Fruit fly (Drosophila melanogaster) whole organism, adult: ENCODE measurements around the gene RabGGTb.

Source experiments
- CG11617 ChIP-seq: fragments of 200-800 bp; sonication (Bioruptor generic); optimal IDR thresholded peaks from 2 replicates; lab custom pipeline; 2017; ENCODE audit warnings: mild to moderate bottlenecking, missing biosample characterization, missing genetic modification reagents, missing genetic modification characterization
- CG12768 ChIP-seq: fragments of 200-800 bp; sonication (Bioruptor generic); optimal IDR thresholded peaks from 2 replicates; lab custom pipeline; 2017; ENCODE audit warnings: missing biosample characterization, missing genetic modification characterization, mild to moderate bottlenecking, moderate library complexity, missing genetic modification reagents
- CG14711 ChIP-seq: fragments of 200-800 bp; sonication (Bioruptor generic); optimal IDR thresholded peaks from 2 replicates; lab custom pipeline; 2018; ENCODE audit warnings: missing biosample characterization, mild to moderate bottlenecking, missing genetic modification characterization, moderate library complexity
- CG1620 ChIP-seq: fragments of 200-800 bp; sonication (Bioruptor generic); optimal IDR thresholded peaks from 2 replicates; lab custom pipeline; 2016; ENCODE audit warnings: missing biosample characterization, missing genetic modification characterization
- CG33017 ChIP-seq: fragments of 200-800 bp; sonication (Bioruptor generic); optimal IDR thresholded peaks from 2 replicates; lab custom pipeline; 2018; ENCODE audit warnings: missing biosample characterization, mild to moderate bottlenecking, missing genetic modification characterization, moderate library complexity
- CG5204 ChIP-seq: fragments of 200-800 bp; sonication (Bioruptor generic); optimal IDR thresholded peaks from 2 replicates; lab custom pipeline; 2016; ENCODE audit warnings: missing biosample characterization, missing genetic modification characterization
- CG7045 ChIP-seq: fragments of 200-800 bp; sonication (Bioruptor generic); optimal IDR thresholded peaks from 2 replicates; lab custom pipeline; 2017; ENCODE audit warnings: missing biosample characterization, mild to moderate bottlenecking, missing genetic modification characterization
- CG7101 ChIP-seq: fragments of 200-800 bp; sonication (Bioruptor generic); optimal IDR thresholded peaks from 2 replicates; lab custom pipeline; 2018; ENCODE audit warnings: missing biosample characterization, mild to moderate bottlenecking, missing genetic modification characterization, moderate library complexity
- Clk ChIP-seq: fragments of 200-800 bp; sonication (Bioruptor generic); optimal IDR thresholded peaks from 2 replicates; lab custom pipeline; 2017; ENCODE audit warnings: missing biosample characterization, missing genetic modification characterization
- Crg-1 ChIP-seq: fragments of 200-800 bp; sonication (Bioruptor generic); optimal IDR thresholded peaks from 2 replicates; lab custom pipeline; 2016; ENCODE audit warnings: missing biosample characterization, missing genetic modification characterization
- Hr96 ChIP-seq: fragments of 200-800 bp; sonication (Bioruptor generic); optimal IDR thresholded peaks from 2 replicates; lab custom pipeline; 2016; ENCODE audit warnings: missing biosample characterization, missing genetic modification characterization
- Mnt ChIP-seq: fragments of 200-800 bp; sonication (Bioruptor generic); optimal IDR thresholded peaks from 2 replicates; lab custom pipeline; 2016; ENCODE audit warnings: missing biosample characterization, mild to moderate bottlenecking, missing genetic modification characterization
- bab1 ChIP-seq: fragments of 200-800 bp; sonication (Bioruptor generic); optimal IDR thresholded peaks from 3 replicates; lab custom pipeline; 2019; ENCODE audit warnings: missing biosample characterization, mild to moderate bottlenecking, missing genetic modification characterization, moderate library complexity
- cic ChIP-seq: fragments of 200-800 bp; sonication (Bioruptor generic); optimal IDR thresholded peaks from 2 replicates; lab custom pipeline; 2017; ENCODE audit warnings: missing biosample characterization, mild to moderate bottlenecking, missing genetic modification characterization, moderate library complexity
- cnc ChIP-seq, 2 experiments: fragments of >200 bp; optimal IDR thresholded peaks; 2 replicates each; lab custom pipeline; 2017
- kay ChIP-seq: fragments of 200-800 bp; sonication (Bioruptor generic); peaks from one replicate; lab custom pipeline; 2016; ENCODE audit warnings: missing biosample characterization, missing genetic modification characterization, borderline replicate concordance
- ovo ChIP-seq: fragments of 200-800 bp; sonication (Bioruptor generic); optimal IDR thresholded peaks from 2 replicates; lab custom pipeline; 2016; ENCODE audit warnings: missing biosample characterization, missing genetic modification characterization
- pad ChIP-seq: fragments of 200-800 bp; sonication (Bioruptor generic); optimal IDR thresholded peaks from 3 replicates; lab custom pipeline; 2017; ENCODE audit warnings: missing biosample characterization, missing genetic modification characterization, mild to moderate bottlenecking, moderate library complexity, missing genetic modification reagents
- tj ChIP-seq: fragments of 200-800 bp; sonication (Bioruptor generic); optimal IDR thresholded peaks from 3 replicates; lab custom pipeline; 2017; ENCODE audit warnings: missing biosample characterization, mild to moderate bottlenecking, missing genetic modification characterization, moderate library complexity
- toe ChIP-seq: fragments of 200-800 bp; sonication (Bioruptor generic); optimal IDR thresholded peaks from 2 replicates; lab custom pipeline; 2016; ENCODE audit warnings: missing biosample characterization, missing genetic modification characterization

Gene RabGGTb

DNA sequence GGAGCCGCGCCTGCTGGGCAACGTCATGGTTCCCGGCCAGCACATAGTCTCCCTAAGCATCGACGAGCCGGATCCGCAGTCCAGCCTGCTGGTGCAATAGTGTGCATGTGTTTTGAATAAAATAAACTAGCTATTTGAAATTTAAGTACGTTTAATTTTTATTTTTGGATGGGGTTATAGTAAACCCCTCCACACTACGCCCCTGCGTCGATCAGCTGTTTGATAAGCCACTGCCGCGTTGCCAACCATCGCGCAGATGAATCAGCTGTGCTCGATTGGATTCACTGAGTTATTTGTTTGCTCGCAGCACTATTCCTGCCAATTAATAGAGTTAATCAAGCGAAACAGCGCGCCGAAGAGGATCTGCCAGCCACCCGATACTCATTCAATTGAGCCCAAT lies at the start of gene RabGGTb:
Gene RabGGTb (plus strand): TSS at position 254 of the 400 bp plus-strand sequence.
- peak; percentile 28 for TF ChIP-seq toe (GFP tag; lab: Kevin White, UChicago)
- TF ChIP-seq cic: peak; percentile 53
- peak; percentile 44 for TF ChIP-seq CG7045 (GFP tag; lab: Kevin White, UChicago)
- TF ChIP-seq CG14711: no peak
- TF ChIP-seq pad (GFP tag; lab: Kevin White, UChicago): peak; percentile 4
- TF ChIP-seq CG12768 (GFP tag; lab: Kevin White, UChicago): peak; percentile 59
- peak; percentile 48 for TF ChIP-seq CG1620 (GFP tag; lab: Kevin White, UChicago)
- no peak for TF ChIP-seq ovo (GFP tag; lab: Kevin White, UChicago)
- no peak for TF ChIP-seq kay (GFP tag; lab: Kevin White, UChicago)
- no peak for TF ChIP-seq cnc (optimal IDR thresholded peaks at IDR 0.05; lab: Kevin White, UChicago)
- peak; percentile 75 for TF ChIP-seq bab1 (GFP tag; lab: Kevin White, UChicago)
- TF ChIP-seq Crg-1 (GFP tag; lab: Kevin White, UChicago): peak; percentile 25
- peak; percentile 22 for TF ChIP-seq CG11617
- TF ChIP-seq CG33017 (tag; lab: Kevin White, UChicago): peak; percentile 46
- TF ChIP-seq CG5204 (GFP tag; lab: Kevin White, UChicago): no peak
- peak; percentile 55 for TF ChIP-seq Mnt (GFP tag; lab: Kevin White, UChicago)
- TF ChIP-seq CG7101 (tag; lab: Kevin White, UChicago): peak; percentile 51
- TF ChIP-seq tj (GFP tag; lab: Kevin White, UChicago): peak; percentile 11
- TF ChIP-seq Clk (GFP tag; lab: Kevin White, UChicago): peak; percentile 46
- TF ChIP-seq Hr96 (GFP tag; lab: Kevin White, UChicago): peak; percentile 27

DNA sequence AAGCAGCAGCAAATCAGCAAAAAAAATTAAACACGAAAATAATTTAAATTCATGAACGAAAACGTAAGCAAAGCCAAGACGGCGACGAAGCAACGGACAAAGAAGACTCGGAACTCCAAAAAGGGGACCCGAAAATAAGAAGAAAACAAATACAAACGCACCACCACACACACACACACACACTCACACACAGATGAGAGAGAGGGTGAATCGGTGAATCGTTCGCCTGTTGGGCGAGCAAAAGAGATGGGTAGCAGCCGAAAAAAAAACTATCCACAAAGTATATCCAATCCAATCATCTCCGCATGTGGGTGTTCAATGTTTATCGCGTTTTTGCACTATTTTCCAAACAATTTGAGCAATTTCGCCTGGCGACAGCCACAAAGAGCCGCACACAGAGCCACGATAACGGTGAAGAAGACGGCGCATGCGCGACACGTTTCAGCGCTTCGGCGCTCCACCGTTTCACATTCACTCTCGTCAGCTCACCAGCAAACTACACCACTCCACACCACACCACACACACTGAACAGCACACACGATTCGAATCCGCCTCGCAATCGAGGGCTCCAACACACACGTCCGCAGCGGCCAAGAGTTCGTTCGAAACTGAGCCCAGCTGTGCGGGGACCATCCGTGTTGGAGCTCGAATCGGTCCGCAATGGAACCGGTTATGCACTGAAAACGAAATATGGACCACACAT lies 49.1 kb upstream of the RabGGTb start, which contains the start of gene Duox:
Gene Duox (minus strand): TSS at position 612 of the 704 bp plus-strand sequence.
- TF ChIP-seq Clk (GFP tag; lab: Kevin White, UChicago): no peak
- TF ChIP-seq toe (GFP tag; lab: Kevin White, UChicago): no peak
- no peak for TF ChIP-seq cic
- no peak for TF ChIP-seq CG7101 (tag; lab: Kevin White, UChicago)
- no peak for TF ChIP-seq kay (GFP tag; lab: Kevin White, UChicago)
- no peak for TF ChIP-seq tj (GFP tag; lab: Kevin White, UChicago)
- TF ChIP-seq Mnt (GFP tag; lab: Kevin White, UChicago): no peak
- TF ChIP-seq CG33017 (tag; lab: Kevin White, UChicago): no peak
- TF ChIP-seq ovo (GFP tag; lab: Kevin White, UChicago): peak; percentile 13
- no peak for TF ChIP-seq bab1 (GFP tag; lab: Kevin White, UChicago)
- TF ChIP-seq CG1620 (GFP tag; lab: Kevin White, UChicago): no peak
- no peak for TF ChIP-seq CG12768 (GFP tag; lab: Kevin White, UChicago)
- TF ChIP-seq CG11617: no peak
- peak; percentile 18 for TF ChIP-seq pad (GFP tag; lab: Kevin White, UChicago)
- no peak for TF ChIP-seq CG5204 (GFP tag; lab: Kevin White, UChicago)
- TF ChIP-seq Hr96 (GFP tag; lab: Kevin White, UChicago): no peak

DNA sequence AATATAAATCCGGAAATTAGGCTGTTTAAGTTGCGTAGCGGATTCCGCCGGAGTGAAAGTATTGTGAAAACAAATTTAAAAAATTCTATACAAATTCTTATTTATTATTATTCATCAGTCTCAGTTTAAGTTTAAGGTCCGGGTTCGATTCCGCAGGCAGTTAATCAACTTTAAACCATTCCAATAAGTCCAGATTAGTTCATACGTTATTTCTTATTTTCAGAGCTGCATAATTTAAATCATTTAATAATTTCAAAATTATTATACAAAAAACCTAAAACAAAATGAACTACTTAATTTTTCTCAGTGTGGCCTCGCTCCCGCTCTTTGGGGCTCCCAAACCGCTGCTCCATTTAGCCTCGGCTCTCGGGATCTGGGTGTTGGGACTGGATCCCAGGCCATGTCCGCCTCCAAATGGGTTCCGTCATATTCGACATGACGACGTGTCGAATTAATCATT lies 48.5 kb upstream of the RabGGTb start:
- TF ChIP-seq kay (GFP tag; lab: Kevin White, UChicago) (no peak), cnc (optimal IDR thresholded peaks at IDR 0.05; lab: Kevin White, UChicago) (no peak), CG1620 (GFP tag; lab: Kevin White, UChicago) (no peak), cic (no peak), bab1 (GFP tag; lab: Kevin White, UChicago) (peak; percentile 12), Mnt (GFP tag; lab: Kevin White, UChicago) (no peak), Crg-1 (GFP tag; lab: Kevin White, UChicago) (no peak), CG7101 (tag; lab: Kevin White, UChicago) (no peak), CG5204 (GFP tag; lab: Kevin White, UChicago) (peak; percentile 32), CG14711 (no peak), Hr96 (GFP tag; lab: Kevin White, UChicago) (no peak), CG12768 (GFP tag; lab: Kevin White, UChicago) (no peak), pad (GFP tag; lab: Kevin White, UChicago) (no peak), ovo (GFP tag; lab: Kevin White, UChicago) (no peak), CG33017 (tag; lab: Kevin White, UChicago) (no peak), tj (GFP tag; lab: Kevin White, UChicago) (no peak), toe (GFP tag; lab: Kevin White, UChicago) (peak; percentile 9), Clk (GFP tag; lab: Kevin White, UChicago) (no peak), CG7045 (GFP tag; lab: Kevin White, UChicago) (peak; percentile 56), CG11617 (no peak)

DNA sequence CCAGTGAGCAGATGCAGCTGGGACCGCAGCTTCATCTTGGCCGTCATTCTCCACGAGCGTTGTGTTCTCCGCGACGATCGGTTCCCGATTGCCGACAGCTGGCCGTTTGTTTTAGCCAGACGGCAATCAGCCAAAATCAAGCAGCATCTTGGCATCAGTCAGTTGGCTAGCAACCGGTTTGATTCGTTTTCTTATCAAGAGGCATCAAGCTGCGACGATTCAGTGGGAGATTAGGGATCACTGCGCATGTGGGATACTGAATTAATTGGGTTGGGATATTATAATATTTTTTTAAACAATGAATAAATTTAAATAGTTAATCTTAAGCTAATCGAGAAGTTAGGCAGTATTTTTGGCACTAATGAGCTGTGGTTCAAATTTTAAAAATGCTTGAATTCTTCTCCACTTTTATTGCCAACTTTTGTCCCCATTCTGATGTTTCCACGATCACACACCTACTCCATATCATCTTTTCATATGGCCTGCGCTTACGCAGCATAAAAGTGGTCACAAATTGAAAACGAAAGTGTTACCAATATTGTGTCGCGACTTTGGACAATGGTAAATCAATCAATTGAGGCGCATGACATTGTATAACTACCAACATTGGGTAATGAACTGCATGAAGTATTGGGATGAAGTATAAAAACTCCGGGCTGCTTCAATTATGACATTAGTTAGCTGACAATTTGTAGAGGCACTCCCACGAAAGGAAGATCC lies 41.0 kb upstream of the RabGGTb start, which contains the start of the genes CG3119 and Cpr23B:
Gene CG3119 (minus strand): TSS at position 92 of the 720 bp plus-strand sequence.
Gene Cpr23B (plus strand): TSS at position 670 of the 720 bp plus-strand sequence.
- TF ChIP-seq bab1 (GFP tag; lab: Kevin White, UChicago) (no peak), toe (GFP tag; lab: Kevin White, UChicago) (no peak), Clk (GFP tag; lab: Kevin White, UChicago) (no peak), CG11617 (no peak), tj (GFP tag; lab: Kevin White, UChicago) (no peak), Hr96 (GFP tag; lab: Kevin White, UChicago) (no peak), pad (GFP tag; lab: Kevin White, UChicago) (no peak), kay (GFP tag; lab: Kevin White, UChicago) (no peak), cic (no peak), ovo (GFP tag; lab: Kevin White, UChicago) (no peak), CG14711 (no peak), Crg-1 (GFP tag; lab: Kevin White, UChicago) (no peak), Mnt (GFP tag; lab: Kevin White, UChicago) (no peak), CG7101 (tag; lab: Kevin White, UChicago) (no peak), CG5204 (GFP tag; lab: Kevin White, UChicago) (no peak)
